Worm (Caenorhabditis elegans): ENCODE data around the gene Y22D7AL.15.

ce11 chrIII:1621330-1621729 lies 38.3 kb downstream of the Y22D7AL.15 start:
- TF ChIP-seq hlh-30 (tag; optimal IDR thresholded peaks at IDR 0.05; ENCODE audit: insufficient read depth): no peak
- TF ChIP-seq nhr-25 (tag; optimal IDR thresholded peaks at IDR 0.05; ENCODE audit: borderline replicate concordance, insufficient read depth): no peak
- TF ChIP-seq ztf-11 (tag; optimal IDR thresholded peaks at IDR 0.05): no peak
- TF ChIP-seq Y5F2A.4 (GFP tag; optimal IDR thresholded peaks at IDR 0.05): no peak
- TF ChIP-seq nhr-11 (tag; optimal IDR thresholded peaks at IDR 0.05): no peak

Data from whole organism, L4 larva.